Fruit fly (Drosophila melanogaster): Measurements from ENCODE around the gene CG18599.

Gene CG18599

DNA sequence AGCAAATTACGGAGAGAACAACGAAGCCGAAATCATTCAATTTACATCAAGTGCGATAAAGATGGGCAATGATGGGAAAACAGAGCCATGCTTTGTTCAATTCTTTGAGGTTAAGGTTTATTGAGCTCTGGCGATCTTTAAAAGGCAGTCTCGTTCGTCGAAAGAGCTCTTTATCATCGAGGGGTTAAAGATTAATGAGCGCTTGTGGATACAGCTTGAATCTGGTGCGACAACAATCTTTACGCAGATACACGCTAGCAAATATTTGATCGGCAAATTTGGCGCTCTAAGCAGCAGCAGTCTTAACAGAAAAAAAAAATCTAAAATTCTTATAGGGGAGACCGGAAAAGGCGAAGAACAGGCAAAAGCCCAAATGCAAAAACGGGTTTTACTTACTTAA lies 28.5 kb downstream of the CG18599 start:
- no peak for TF ChIP-seq Rel (GFP tag; optimal IDR thresholded peaks at IDR 0.05)
- peak; percentile 18 for TF ChIP-seq Rel (tag; optimal IDR thresholded peaks at IDR 0.05)
- TF ChIP-seq rgr (GFP tag; optimal IDR thresholded peaks at IDR 0.05) = no peak
- TF ChIP-seq OdsH (GFP tag; optimal IDR thresholded peaks at IDR 0.05) = peak; percentile 13

DNA sequence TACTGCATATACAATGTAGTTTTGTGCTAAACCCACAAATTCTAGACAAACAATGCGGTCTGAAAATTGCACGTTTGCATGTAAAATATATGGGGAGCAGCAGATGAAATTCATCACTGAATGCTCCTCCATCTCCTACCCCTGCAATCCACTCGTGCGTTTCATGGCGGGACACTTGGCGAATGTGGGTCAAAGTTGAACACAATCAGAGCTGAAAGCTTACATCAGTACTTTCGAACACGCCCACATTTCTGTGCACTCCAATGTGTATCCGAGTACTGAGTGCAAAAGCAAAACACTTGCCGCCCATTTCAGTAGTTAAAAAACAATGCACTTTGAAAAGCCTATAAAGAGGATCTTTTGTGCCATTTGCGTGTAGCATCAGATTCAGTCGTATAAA lies 29.1 kb downstream of the CG18599 start:
- TF ChIP-seq tai (GFP tag; optimal IDR thresholded peaks at IDR 0.05) = no peak
- TF ChIP-seq br (GFP tag; optimal IDR thresholded peaks at IDR 0.05) = no peak
- no peak for TF ChIP-seq Mio (GFP tag; optimal IDR thresholded peaks at IDR 0.05)
- TF ChIP-seq CG9705 (GFP tag; optimal IDR thresholded peaks at IDR 0.05) = no peak
- TF ChIP-seq N (GFP tag; optimal IDR thresholded peaks at IDR 0.05) = no peak
- no peak for TF ChIP-seq Abd-B (GFP tag; optimal IDR thresholded peaks at IDR 0.05)

DNA sequence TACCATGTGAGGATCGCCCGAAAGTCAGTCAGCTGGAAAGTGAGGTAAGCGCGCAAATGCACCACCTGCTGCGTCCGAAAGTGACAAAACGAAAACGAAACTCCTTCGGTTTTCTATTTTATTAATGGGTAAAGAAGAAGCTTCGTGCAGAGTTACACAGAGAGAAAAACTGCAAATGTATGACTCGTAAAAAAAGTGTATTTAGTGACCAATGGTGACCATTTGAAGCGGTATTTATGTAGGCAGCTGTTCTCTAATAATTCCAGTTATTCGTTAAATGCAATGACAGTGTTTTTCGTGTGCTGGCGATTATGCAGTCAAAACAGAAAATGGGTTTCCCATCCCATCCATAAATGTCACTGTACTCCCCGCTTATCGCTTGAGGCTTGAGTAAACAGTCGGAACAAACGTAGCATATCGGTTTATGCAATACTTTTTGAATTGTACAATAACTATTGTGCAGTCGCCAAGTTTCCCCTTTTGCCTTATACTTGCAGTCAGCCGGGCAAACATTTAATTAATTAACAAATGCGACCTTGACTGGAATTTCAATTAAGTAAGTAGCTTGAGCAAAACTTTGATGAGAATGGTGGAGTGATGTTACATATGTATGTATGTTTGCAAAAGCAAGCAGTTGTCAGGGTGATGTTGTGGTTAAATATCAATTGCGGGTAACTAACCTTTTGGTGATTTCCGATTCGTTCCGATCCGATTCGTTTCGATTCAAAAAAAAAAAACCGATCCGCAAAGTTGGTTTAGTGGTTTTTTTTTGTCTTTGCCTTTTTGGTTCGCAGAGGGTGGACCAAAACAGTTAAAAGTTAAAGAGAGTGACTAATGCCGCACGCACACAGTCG lies 30.1 kb downstream of the CG18599 start:
- TF ChIP-seq usp (GFP tag; optimal IDR thresholded peaks at IDR 0.05) (no peak), Rel (GFP tag; optimal IDR thresholded peaks at IDR 0.05) (no peak), Rel (tag; optimal IDR thresholded peaks at IDR 0.05) (peak; percentile 92), GATAd (GFP tag; optimal IDR thresholded peaks at IDR 0.05) (no peak), psq (GFP tag; optimal IDR thresholded peaks at IDR 0.05) (no peak), CG32264 (GFP tag; optimal IDR thresholded peaks at IDR 0.05) (peak; percentile 18), sv (GFP tag; optimal IDR thresholded peaks at IDR 0.05) (no peak), Mio (GFP tag; optimal IDR thresholded peaks at IDR 0.05) (no peak), Dif (GFP tag; optimal IDR thresholded peaks at IDR 0.05; ENCODE audit: partially characterized antibody) (no peak), Jra (GFP tag; optimal IDR thresholded peaks at IDR 0.05) (no peak), h (GFP tag; optimal IDR thresholded peaks at IDR 0.05) (no peak), dmrt93B (GFP tag; optimal IDR thresholded peaks at IDR 0.05) (no peak)

DNA sequence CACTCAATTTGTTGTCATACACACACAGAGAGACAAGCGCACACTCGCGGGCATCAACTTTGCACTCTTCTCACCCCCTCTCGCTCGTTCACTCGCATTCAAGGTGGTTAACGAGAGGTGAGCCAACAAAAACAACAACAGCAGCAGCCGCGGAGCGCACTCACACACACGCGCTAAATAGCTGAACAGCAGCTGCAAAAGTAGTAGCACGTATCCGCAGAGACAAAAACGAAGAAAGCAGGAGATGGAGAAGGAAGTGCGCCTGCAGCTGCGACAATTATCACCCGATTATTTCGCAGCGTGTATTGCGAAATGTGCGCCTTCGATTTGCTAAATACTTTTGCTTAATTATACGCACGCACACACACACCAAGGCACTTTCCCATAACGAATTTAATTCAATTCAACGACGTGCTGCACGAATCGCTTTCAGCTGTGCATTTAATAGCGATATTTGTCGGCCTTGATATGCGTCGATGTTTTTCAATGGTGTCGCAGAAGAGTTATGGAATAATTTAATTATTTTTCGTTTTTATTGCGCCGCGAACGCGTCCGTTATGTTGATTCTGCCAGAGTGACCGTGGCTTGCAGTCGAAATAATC lies 30.8 kb downstream of the CG18599 start:
- TF ChIP-seq Myc (optimal IDR thresholded peaks at IDR 0.05) (no peak), dmrt93B (GFP tag; optimal IDR thresholded peaks at IDR 0.05) (no peak), woc (GFP tag; optimal IDR thresholded peaks at IDR 0.05) (no peak), br (GFP tag; optimal IDR thresholded peaks at IDR 0.05) (peak; percentile 55), foxo (GFP tag; optimal IDR thresholded peaks at IDR 0.05) (peak in 1 of 2 experiments; percentile 37), Hr78 (GFP tag; optimal IDR thresholded peaks at IDR 0.05) (no peak), Vsx2 (GFP tag; optimal IDR thresholded peaks at IDR 0.05; ENCODE audit: partially characterized antibody) (no peak), Rel (GFP tag; optimal IDR thresholded peaks at IDR 0.05) (peak; percentile 68), Rel (tag; optimal IDR thresholded peaks at IDR 0.05) (peak; percentile 10), rgr (GFP tag; optimal IDR thresholded peaks at IDR 0.05) (peak; percentile 59), Dfd (GFP tag; optimal IDR thresholded peaks at IDR 0.05) (no peak), fru (GFP tag; optimal IDR thresholded peaks at IDR 0.05) (peak; percentile 23), N (GFP tag; optimal IDR thresholded peaks at IDR 0.05) (no peak), psq (GFP tag; optimal IDR thresholded peaks at IDR 0.05) (peak; percentile 6), Dif (GFP tag; optimal IDR thresholded peaks at IDR 0.05; ENCODE audit: partially characterized antibody) (peak; percentile 42), CrebA (GFP tag; optimal IDR thresholded peaks at IDR 0.05; ENCODE audit: borderline replicate concordance) (no peak), dl (GFP tag; optimal IDR thresholded peaks at IDR 0.05; ENCODE audit: insufficient read depth in 1 of 2, partially characterized antibody in 2 of 2) (peak in 1 of 2 experiments; percentile 29), h (GFP tag; optimal IDR thresholded peaks at IDR 0.05) (peak; percentile 56), dsf (GFP tag; optimal IDR thresholded peaks at IDR 0.05; ENCODE audit: borderline replicate concordance) (no peak), HLH106 (tag; optimal IDR thresholded peaks at IDR 0.05) (peak; percentile 27), Mio (GFP tag; optimal IDR thresholded peaks at IDR 0.05) (peak; percentile 63), CG32264 (GFP tag; optimal IDR thresholded peaks at IDR 0.05) (no peak), Hr83 (GFP tag; optimal IDR thresholded peaks at IDR 0.05; ENCODE audit: poor library complexity, severe bottlenecking) (peak; percentile 97), GATAd (GFP tag; optimal IDR thresholded peaks at IDR 0.05) (peak; percentile 2), CG9705 (GFP tag; optimal IDR thresholded peaks at IDR 0.05) (no peak), usp (GFP tag; optimal IDR thresholded peaks at IDR 0.05) (no peak), sage (GFP tag; optimal IDR thresholded peaks at IDR 0.05) (peak; percentile 34), lola (GFP tag; optimal IDR thresholded peaks at IDR 0.05) (no peak), Abd-B (GFP tag; optimal IDR thresholded peaks at IDR 0.05) (no peak), OdsH (GFP tag; optimal IDR thresholded peaks at IDR 0.05) (peak; percentile 32), sv (GFP tag; optimal IDR thresholded peaks at IDR 0.05) (no peak), Hnf4 (GFP tag; optimal IDR thresholded peaks at IDR 0.05) (peak; percentile 58), brk (GFP tag; optimal IDR thresholded peaks at IDR 0.05) (no peak), ey (GFP tag; optimal IDR thresholded peaks at IDR 0.05) (peak; percentile 41), Sp1 (GFP tag; optimal IDR thresholded peaks at IDR 0.05) (no peak), Jra (GFP tag; optimal IDR thresholded peaks at IDR 0.05) (peak; percentile 87), jim (GFP tag; optimal IDR thresholded peaks at IDR 0.05) (peak; percentile 89), tai (GFP tag; optimal IDR thresholded peaks at IDR 0.05) (no peak), pan (optimal IDR thresholded peaks at IDR 0.05) (no peak)

Measured in whole organism, wandering third instar larva.